Worm (Caenorhabditis elegans): ENCODE data around the gene C02E7.8.

- peak in 1 of 2 experiments; percentile 95 for TF ChIP-seq unc-62 (GFP tag; optimal IDR thresholded peaks at IDR 0.05 in 1 of 2)
- no peak for TF ChIP-seq unc-62 (tag; optimal IDR thresholded peaks at IDR 0.05)
- no peak for TF ChIP-seq ceh-44 (GFP tag; IDR thresholded peaks at IDR 0.05)
- TF ChIP-seq madf-9 (GFP tag; conservative IDR thresholded peaks at IDR 0.05), result no peak
- TF ChIP-seq lsy-2 (tag; optimal IDR thresholded peaks at IDR 0.05), result no peak
- no peak for TF ChIP-seq pha-4 (GFP tag; IDR thresholded peaks at IDR 0.05)
- TF ChIP-seq pha-4 (tag; optimal IDR thresholded peaks at IDR 0.05), result no peak
- no peak for TF ChIP-seq fos-1 (tag; optimal IDR thresholded peaks at IDR 0.05)
- no peak for TF ChIP-seq snpc-4 (tag; optimal IDR thresholded peaks at IDR 0.05)
- TF ChIP-seq unc-39 (tag; optimal IDR thresholded peaks at IDR 0.05), result no peak
- TF ChIP-seq zag-1 (tag; optimal IDR thresholded peaks at IDR 0.05), result no peak
- TF ChIP-seq jun-1 (tag; optimal IDR thresholded peaks at IDR 0.05), result no peak
Observed at ce11 chrV:4937337-4937736, 16.7 kb upstream of the C02E7.8 start.

Data from whole organism, L4 larva.